Worm (Caenorhabditis elegans) whole organism, L1 larva: Measurements from ENCODE around the gene lex-1.

Experiments
- C04F5.9 ChIP-seq: sonication (generic microtip); optimal IDR thresholded peaks from 2 replicates; lab custom pipeline; 2016; ENCODE audit warnings: missing genetic modification characterization, missing compliant biosample characterization
- C16A3.4 ChIP-seq: fragments of 150-350 bp; optimal IDR thresholded peaks from 2 replicates; lab custom pipeline; 2014; ENCODE audit warnings: missing biosample characterization, missing genetic modification characterization
- aha-1 ChIP-seq: fragments of 150-350 bp; optimal IDR thresholded peaks from 2 replicates; lab custom pipeline; 2014; ENCODE audit warnings: missing biosample characterization, missing genetic modification characterization
- alr-1 ChIP-seq: fragments of 200-800 bp; sonication (Bioruptor generic); optimal IDR thresholded peaks from 2 replicates; lab custom pipeline; 2018; ENCODE audit warnings: borderline replicate concordance, mild to moderate bottlenecking, missing genetic modification characterization, missing compliant biosample characterization
- aly-2 ChIP-seq: fragments of 150-350 bp; optimal IDR thresholded peaks from 2 replicates; lab custom pipeline; 2014; ENCODE audit warnings: missing biosample characterization, missing genetic modification characterization
- blmp-1 ChIP-seq: fragments of 150-350 bp; optimal IDR thresholded peaks from 2 replicates; lab custom pipeline; 2014; ENCODE audit warnings: missing biosample characterization, missing genetic modification characterization
- ceh-82 ChIP-seq, 3 experiments: fragments of 150-350 bp in 1 of 3; sonication (generic microtip) in 2 of 3; optimal IDR thresholded peaks; 2 replicates each; lab custom pipeline; 2014 to 2017; ENCODE audit warnings: missing biosample characterization in 3 of 3, missing genetic modification characterization in 3 of 3
- ces-1 ChIP-seq: fragments of 150-350 bp; optimal IDR thresholded peaks from 2 replicates; lab custom pipeline; 2014; ENCODE audit warnings: missing biosample characterization, missing genetic modification reagents, missing genetic modification characterization
- dpl-1 ChIP-seq, 3 experiments: fragments of 150-350 bp in 2 of 3; sonication (generic microtip) in 1 of 3; optimal IDR thresholded peaks; 2 replicates each; lab custom pipeline; 2014 to 2017; ENCODE audit warnings: missing biosample characterization in 3 of 3, missing genetic modification characterization in 3 of 3, missing genetic modification reagents in 3 of 3
- efl-1 ChIP-seq, 4 experiments: fragments of 150-350 bp; optimal IDR thresholded peaks in 3 of 4; peaks in 1 of 4; 1 replicate in 1 of 4; 2 replicates in 3 of 4; lab custom pipeline; 2014; ENCODE audit warnings: missing biosample characterization in 2 of 4, missing genetic modification characterization in 2 of 4, missing genetic modification reagents in 2 of 4
- efl-3 ChIP-seq: fragments of 200-800 bp; sonication (Bioruptor generic); optimal IDR thresholded peaks from 2 replicates; lab custom pipeline; 2018; ENCODE audit warnings: mild to moderate bottlenecking, missing genetic modification characterization, missing compliant biosample characterization
- elt-2 ChIP-seq: sonication (generic microtip); optimal IDR thresholded peaks from 2 replicates; lab custom pipeline; 2016; ENCODE audit warnings: missing genetic modification characterization, mild to moderate bottlenecking, inconsistent platforms, missing compliant biosample characterization, missing genetic modification reagents
- fos-1 ChIP-seq: fragments of 150-350 bp; optimal IDR thresholded peaks from 2 replicates; lab custom pipeline; 2014; ENCODE audit warnings: missing biosample characterization, missing genetic modification characterization
- grh-1 ChIP-seq: fragments of 200-800 bp; sonication (Bioruptor generic); IDR thresholded peaks from 2 replicates; pipeline ENCODE4 v1.3.6; 2022; ENCODE audit warnings: missing genetic modification reagents, missing genetic modification characterization, missing compliant biosample characterization
- hlh-17 ChIP-seq: fragments of 200-800 bp; sonication (Bioruptor generic); optimal IDR thresholded peaks from 2 replicates; lab custom pipeline; 2018; ENCODE audit warnings: missing genetic modification characterization, mild to moderate bottlenecking, missing compliant biosample characterization, moderate library complexity, borderline replicate concordance
- hlh-4 ChIP-seq: sonication (generic microtip); optimal IDR thresholded peaks from 2 replicates; lab custom pipeline; 2016; ENCODE audit warnings: mild to moderate bottlenecking, missing genetic modification characterization, missing compliant biosample characterization
- hpl-2 ChIP-seq: fragments of 150-350 bp; optimal IDR thresholded peaks from 2 replicates; lab custom pipeline; 2014; ENCODE audit warnings: missing biosample characterization, missing genetic modification reagents, missing genetic modification characterization
- irx-1 ChIP-seq: sonication (generic microtip); optimal IDR thresholded peaks from 2 replicates; lab custom pipeline; 2016; ENCODE audit warnings: missing genetic modification characterization, missing compliant biosample characterization
- isw-1 ChIP-seq: fragments of 200-800 bp; sonication (Bioruptor generic); IDR thresholded peaks from 2 replicates; pipeline ENCODE4 v1.3.6; 2022; ENCODE audit warnings: missing genetic modification characterization, missing compliant biosample characterization
- lin-13 ChIP-seq: fragments of 150-350 bp; optimal IDR thresholded peaks from 2 replicates; lab custom pipeline; 2014; ENCODE audit warnings: missing biosample characterization, missing genetic modification reagents, missing genetic modification characterization
- lin-15B ChIP-seq: fragments of 150-350 bp; sonication (generic microtip); optimal IDR thresholded peaks from 3 replicates; lab custom pipeline; 2014; ENCODE audit warnings: missing biosample characterization, missing genetic modification characterization
- lin-35 ChIP-seq, 2 experiments: fragments of 150-350 bp; optimal IDR thresholded peaks; 2 replicates each; lab custom pipeline; 2014; ENCODE audit warnings: missing biosample characterization in 2 of 2, missing genetic modification characterization in 2 of 2, missing genetic modification reagents in 2 of 2
- lin-39 ChIP-seq: fragments of 150-350 bp; optimal IDR thresholded peaks from 2 replicates; lab custom pipeline; 2014; ENCODE audit warnings: missing biosample characterization, missing genetic modification reagents, missing genetic modification characterization
- lir-3 ChIP-seq: sonication (generic microtip); optimal IDR thresholded peaks from 2 replicates; lab custom pipeline; 2016; ENCODE audit warnings: mild to moderate bottlenecking, missing genetic modification characterization, moderate library complexity, missing compliant biosample characterization; ENCODE audit not compliant: poor library complexity
- lsy-2 ChIP-seq, 2 experiments: fragments of 150-350 bp; optimal IDR thresholded peaks; 2 replicates each; lab custom pipeline; 2014; ENCODE audit warnings: missing biosample characterization in 2 of 2, missing genetic modification characterization in 2 of 2
- mdl-1 ChIP-seq, 2 experiments: fragments of 150-350 bp; optimal IDR thresholded peaks; 2 replicates each; lab custom pipeline; 2014 to 2017; ENCODE audit warnings: missing biosample characterization in 2 of 2, missing genetic modification characterization in 2 of 2, inconsistent platforms in 1 of 2
- mep-1 ChIP-seq: fragments of 150-350 bp; optimal IDR thresholded peaks from 2 replicates; lab custom pipeline; 2014; ENCODE audit warnings: missing biosample characterization, missing genetic modification characterization
- nhr-11 ChIP-seq: fragments of 150-350 bp; optimal IDR thresholded peaks from 2 replicates; lab custom pipeline; 2014; ENCODE audit warnings: missing biosample characterization, missing genetic modification characterization
- nhr-20 ChIP-seq: sonication (generic microtip); optimal IDR thresholded peaks from 2 replicates; lab custom pipeline; 2016; ENCODE audit warnings: mild to moderate bottlenecking, missing genetic modification characterization, missing compliant biosample characterization
- nhr-47 ChIP-seq: sonication (generic microtip); optimal IDR thresholded peaks from 2 replicates; lab custom pipeline; 2016; ENCODE audit warnings: mild to moderate bottlenecking, missing genetic modification characterization, moderate library complexity, missing compliant biosample characterization
- nhr-71 ChIP-seq: sonication (generic microtip); optimal IDR thresholded peaks from 2 replicates; lab custom pipeline; 2016; ENCODE audit warnings: mild to moderate bottlenecking, missing genetic modification characterization, moderate library complexity, missing compliant biosample characterization
- nhr-76 ChIP-seq: sonication (generic microtip); optimal IDR thresholded peaks from 2 replicates; lab custom pipeline; 2017; ENCODE audit warnings: missing biosample characterization, missing genetic modification characterization
- rnt-1 ChIP-seq: sonication (generic microtip); optimal IDR thresholded peaks from 2 replicates; lab custom pipeline; 2016; ENCODE audit warnings: mild to moderate bottlenecking, missing genetic modification characterization, moderate library complexity, missing compliant biosample characterization
- skn-1 ChIP-seq: fragments of 150-350 bp; optimal IDR thresholded peaks from 2 replicates; lab custom pipeline; 2014; ENCODE audit warnings: missing biosample characterization, missing genetic modification characterization
- snpc-4 ChIP-seq: fragments of 150-350 bp; optimal IDR thresholded peaks from 2 replicates; lab custom pipeline; 2014; ENCODE audit warnings: missing biosample characterization, missing genetic modification characterization
- snu-23 ChIP-seq: sonication (generic microtip); optimal IDR thresholded peaks from 2 replicates; lab custom pipeline; 2016; ENCODE audit warnings: missing genetic modification characterization, missing compliant biosample characterization
- sox-4 ChIP-seq: sonication (generic microtip); optimal IDR thresholded peaks from 2 replicates; lab custom pipeline; 2016; ENCODE audit warnings: missing genetic modification characterization, missing compliant biosample characterization
- swsn-7 ChIP-seq: sonication (generic microtip); optimal IDR thresholded peaks from 2 replicates; lab custom pipeline; 2016; ENCODE audit warnings: missing genetic modification characterization, missing compliant biosample characterization
- unc-30 ChIP-seq: sonication (generic microtip); optimal IDR thresholded peaks from 2 replicates; lab custom pipeline; 2017; ENCODE audit warnings: missing biosample characterization, missing genetic modification characterization
- unc-62 ChIP-seq: fragments of 150-350 bp; optimal IDR thresholded peaks from 2 replicates; lab custom pipeline; 2014; ENCODE audit warnings: missing biosample characterization, missing genetic modification reagents, missing genetic modification characterization
- zip-4 ChIP-seq: fragments of 200-800 bp; sonication (Bioruptor generic); optimal IDR thresholded peaks from 2 replicates; lab custom pipeline; 2018; ENCODE audit warnings: mild to moderate bottlenecking, missing genetic modification characterization, moderate library complexity, missing compliant biosample characterization
- ztf-4 ChIP-seq: fragments of 150-350 bp; optimal IDR thresholded peaks from 2 replicates; lab custom pipeline; 2014; ENCODE audit warnings: missing biosample characterization, missing genetic modification characterization

The lex-1 gene

DNA sequence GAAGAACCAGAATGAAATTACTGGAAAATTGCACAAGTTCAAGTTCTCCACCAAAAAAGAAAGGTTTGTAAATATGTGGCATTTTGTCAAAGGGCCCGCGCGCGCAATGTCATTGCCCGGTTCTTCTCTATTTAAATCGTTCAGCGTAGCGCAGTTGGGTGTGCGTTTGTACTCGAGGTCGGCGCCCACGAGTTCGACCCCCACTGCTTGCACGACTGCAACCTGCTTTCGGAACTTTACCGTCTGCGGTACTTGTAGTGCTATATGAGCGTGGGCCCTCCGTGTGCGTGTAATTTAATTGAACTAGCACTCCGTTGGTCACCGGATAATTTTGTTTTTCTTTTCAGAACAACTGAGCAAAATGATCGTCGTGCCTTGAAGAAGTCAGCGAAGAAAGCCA lies 7.2 kb downstream of the lex-1 start (continued):
- TF ChIP-seq hlh-4 (tag; lab: Kevin White, UChicago) (no peak), mdl-1 (tag; optimal IDR thresholded peaks at IDR 0.05; lab: Kevin White, UChicago) (peak in 1 of 2 experiments; percentile 65), snpc-4 (tag; lab: Kevin White, UChicago) (no peak), C16A3.4 (tag; lab: Kevin White, UChicago) (peak; percentile 73), nhr-71 (peak; percentile 77), sox-4 (tag; lab: Kevin White, UChicago) (no peak), ces-1 (no peak), isw-1 (no peak), ztf-4 (tag; lab: Kevin White, UChicago) (peak; percentile 62), nhr-11 (tag; lab: Kevin White, UChicago) (no peak), swsn-7 (tag; lab: Kevin White, UChicago) (peak; percentile 69), elt-2 (tag; lab: Kevin White, UChicago) (peak; percentile 13), unc-30 (tag; lab: Kevin White, UChicago) (no peak), grh-1 (GFP tag; lab: Robert Waterston, UW) (0 out of 2 replicates have a peak, but pooled peaks have one; percentile 21), nhr-47 (tag; lab: Kevin White, UChicago) (peak; percentile 78), hpl-2 (GFP tag; lab: Kevin White, UChicago) (no peak), irx-1 (tag; lab: Kevin White, UChicago) (peak; percentile 34), mep-1 (peak; percentile 67), skn-1 (tag; lab: Kevin White, UChicago) (peak; percentile 52), lin-13 (GFP tag; lab: Kevin White, UChicago) (peak; percentile 60), lsy-2 (tag; optimal IDR thresholded peaks at IDR 0.05; lab: Kevin White, UChicago) (peak; percentile 56 to 59), hlh-17 (no peak), nhr-20 (tag; lab: Kevin White, UChicago) (peak; percentile 78), lin-35 (GFP tag; optimal IDR thresholded peaks at IDR 0.05; lab: Kevin White, UChicago) (peak; percentile 53 to 83), alr-1 (no peak), C04F5.9 (tag; lab: Kevin White, UChicago) (no peak), aha-1 (tag; lab: Kevin White, UChicago) (no peak)

- TF ChIP-seq nhr-47 (tag; lab: Kevin White, UChicago): peak; percentile 21
- TF ChIP-seq mep-1: peak; percentile 69
- peak; percentile 34 for TF ChIP-seq snu-23
- no peak for TF ChIP-seq snpc-4 (tag; lab: Kevin White, UChicago)
- TF ChIP-seq rnt-1 (tag; lab: Kevin White, UChicago): peak; percentile 42
- TF ChIP-seq efl-3 (GFP tag; lab: Kevin White, UChicago): no peak
- TF ChIP-seq nhr-20 (tag; lab: Kevin White, UChicago): peak; percentile 16
- peak; percentile 43 for TF ChIP-seq nhr-71
- TF ChIP-seq efl-1 (optimal IDR thresholded peaks at IDR 0.05; lab: Kevin White, UChicago): peak; percentile 43 to 61
- TF ChIP-seq efl-1 (GFP tag; optimal IDR thresholded peaks at IDR 0.05 in 1 of 2; lab: Kevin White, UChicago): peak; percentile 42 to 84
- TF ChIP-seq lin-15B (tag; lab: Kevin White, UChicago): peak; percentile 70
- no peak for TF ChIP-seq lir-3
- no peak for TF ChIP-seq nhr-76 (tag; lab: Kevin White, UChicago)
- peak; percentile 19 to 71 for TF ChIP-seq lsy-2 (tag; optimal IDR thresholded peaks at IDR 0.05; lab: Kevin White, UChicago)
- peak; percentile 27 for TF ChIP-seq C16A3.4 (tag; lab: Kevin White, UChicago)
- TF ChIP-seq unc-62: no peak
- TF ChIP-seq blmp-1: peak; percentile 96
- TF ChIP-seq aly-2: peak; percentile 43
- TF ChIP-seq fos-1 (tag; lab: Kevin White, UChicago): peak; percentile 7
- TF ChIP-seq ceh-82 (tag; optimal IDR thresholded peaks at IDR 0.05; lab: Kevin White, UChicago): peak in 1 of 3 experiments; percentile 36
- no peak for TF ChIP-seq zip-4 (GFP tag; lab: Kevin White, UChicago)
- TF ChIP-seq lin-39: no peak
- peak; percentile 49 to 70 for TF ChIP-seq lin-35 (GFP tag; optimal IDR thresholded peaks at IDR 0.05; lab: Kevin White, UChicago)
- peak in 1 of 3 experiments; percentile 55 for TF ChIP-seq dpl-1 (GFP tag; optimal IDR thresholded peaks at IDR 0.05; lab: Kevin White, UChicago)
- TF ChIP-seq, all 84 proteins: peak for 16
These were observed 9.6 kb downstream of the lex-1 start for ce11 chrIV:12088898-12089297.
